Fruit fly (Drosophila melanogaster): ENCODE data around the gene CG18518.
A peak's percentile ranks its signal among the peaks of the same experiment; 100 is the strongest.

CG18518 gene

DNA sequence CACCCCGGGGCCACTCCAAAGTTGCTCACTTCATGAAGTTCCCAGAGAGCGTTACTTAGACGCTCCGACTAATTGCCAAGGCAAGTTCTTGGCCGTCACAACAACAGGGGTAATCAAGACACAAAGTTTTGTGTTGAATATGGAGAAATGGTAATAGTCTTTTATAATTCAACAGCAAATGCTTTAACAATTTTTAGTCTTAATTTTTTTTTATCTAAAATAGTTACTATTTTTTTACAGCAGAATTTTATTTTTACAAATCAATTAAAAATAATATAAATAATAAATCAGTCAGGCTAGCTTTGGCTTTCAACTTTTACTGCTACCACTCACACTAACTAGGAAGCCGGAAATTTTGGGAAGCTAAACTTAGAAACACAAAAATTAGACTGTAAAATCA is 16.8 kb upstream of the CG18518 start, which contains the start of gene CG13243:
CG13243 (plus strand) TSS at position 301 of the 400 bp plus-strand sequence.
- TF ChIP-seq lz (GFP tag; optimal IDR thresholded peaks at IDR 0.05) (no peak), achi (GFP tag; optimal IDR thresholded peaks at IDR 0.05) (no peak), Eip93F (GFP tag; optimal IDR thresholded peaks at IDR 0.05) (no peak), CG31627 (GFP tag; optimal IDR thresholded peaks at IDR 0.05) (no peak), net (GFP tag; optimal IDR thresholded peaks at IDR 0.05) (no peak), fkh (GFP tag; optimal IDR thresholded peaks at IDR 0.05) (no peak), Sox15 (GFP tag; optimal IDR thresholded peaks at IDR 0.05) (no peak), esn (GFP tag; optimal IDR thresholded peaks at IDR 0.05) (no peak), CG32006 (GFP tag; optimal IDR thresholded peaks at IDR 0.05) (no peak), acj6 (GFP tag; optimal IDR thresholded peaks at IDR 0.05) (no peak), fd59A (GFP tag; optimal IDR thresholded peaks at IDR 0.05) (no peak), cyc (GFP tag; optimal IDR thresholded peaks at IDR 0.05) (no peak), CG6854 (GFP tag; optimal IDR thresholded peaks at IDR 0.05) (no peak), dsx (GFP tag; optimal IDR thresholded peaks at IDR 0.05; ENCODE audit: poor library complexity, severe bottlenecking) (no peak), CG7368 (GFP tag; optimal IDR thresholded peaks at IDR 0.05) (no peak), CG6163 (GFP tag; IDR thresholded peaks at IDR 0.05) (no peak), CG16779 (tag; optimal IDR thresholded peaks at IDR 0.05) (no peak), CG11902 (GFP tag; optimal IDR thresholded peaks at IDR 0.05) (no peak), Lpt (GFP tag; optimal IDR thresholded peaks at IDR 0.05) (no peak)

DNA sequence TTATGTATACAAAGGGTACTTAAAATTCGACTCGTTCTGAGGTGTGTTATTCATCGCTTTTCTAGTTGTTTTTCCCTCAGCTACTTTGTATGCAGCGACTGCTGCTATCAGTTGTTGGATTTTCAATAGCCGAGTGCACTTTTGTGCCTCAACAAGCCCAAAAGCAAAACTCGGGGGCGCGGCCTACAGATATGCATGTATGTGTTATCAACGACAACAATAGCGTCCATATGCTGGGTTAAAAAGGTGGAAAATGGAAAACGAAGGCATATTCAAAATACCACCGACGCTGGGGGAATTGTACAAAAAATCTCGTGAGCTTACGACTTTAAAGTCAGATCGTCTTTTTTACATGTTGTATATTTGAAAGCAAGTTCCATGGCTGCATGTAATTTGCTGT is 11.1 kb upstream of the CG18518 start:
- TF ChIP-seq CG6276 (GFP tag; optimal IDR thresholded peaks at IDR 0.05) (peak; percentile 4), CG6792 (GFP tag; optimal IDR thresholded peaks at IDR 0.05) (no peak), svp (GFP tag) (peak; percentile 91), dsx (GFP tag; optimal IDR thresholded peaks at IDR 0.05; ENCODE audit: poor library complexity, severe bottlenecking) (peak; percentile 80)

dm6 chr2L:15812041-15812440 is 23.4 kb downstream of the CG18518 start, which contains the start of gene CG42876:
Gene CG42876, minus strand, starts transcription at chr2L:15812141.
- TF ChIP-seq CG6792 (GFP tag; optimal IDR thresholded peaks at IDR 0.05) (no peak), svp (GFP tag) (peak; percentile 72)

DNA sequence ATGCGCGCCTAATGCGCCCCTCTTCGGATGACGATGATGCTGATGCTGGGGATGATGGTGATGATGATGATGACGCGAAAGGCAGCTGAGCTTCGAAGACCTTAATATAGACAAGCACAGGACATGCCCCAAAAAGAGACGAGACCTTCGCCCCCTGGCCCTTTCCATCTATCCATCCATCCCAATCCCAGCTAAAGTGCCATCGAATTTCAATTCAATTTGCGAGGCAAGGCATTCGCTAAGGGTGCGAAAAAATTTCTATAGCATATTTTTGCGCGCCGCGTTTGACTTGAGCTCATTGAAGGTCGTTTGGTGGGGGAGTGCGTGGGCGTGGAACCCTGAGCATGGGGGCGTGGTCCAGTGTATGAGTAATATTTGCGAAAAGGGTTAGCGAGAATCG is 39.2 kb downstream of the CG18518 start:
- no peak for TF ChIP-seq Eip93F (GFP tag; optimal IDR thresholded peaks at IDR 0.05)
- no peak for TF ChIP-seq ss (GFP tag; optimal IDR thresholded peaks at IDR 0.05)
- no peak for TF ChIP-seq dsx (GFP tag; optimal IDR thresholded peaks at IDR 0.05; ENCODE audit: poor library complexity, severe bottlenecking)
